Fruit fly (Drosophila melanogaster) whole organism, prepupa: ENCODE results near the gene CG8173.
A peak's percentile ranks its signal among the peaks of the same experiment; 100 is the strongest.

Experiments used
- Blimp-1 ChIP-seq: fragments of 200-800 bp; sonication (Bioruptor generic); optimal IDR thresholded peaks from 3 replicates; lab custom pipeline; 2017; ENCODE audit warnings: missing biosample characterization, missing genetic modification characterization, mild to moderate bottlenecking, moderate library complexity, missing genetic modification reagents
- CG10631 ChIP-seq: fragments of 200-800 bp; sonication (Bioruptor generic); optimal IDR thresholded peaks from 2 replicates; lab custom pipeline; 2016; ENCODE audit warnings: missing biosample characterization, missing genetic modification characterization
- CG10669 ChIP-seq: fragments of 200-800 bp; sonication (Bioruptor generic); optimal IDR thresholded peaks from 3 replicates; lab custom pipeline; 2018; ENCODE audit warnings: missing biosample characterization, mild to moderate bottlenecking, missing genetic modification characterization, moderate library complexity
- CG11294 ChIP-seq: fragments of 200-800 bp; sonication (Bioruptor generic); IDR thresholded peaks from 2 replicates; pipeline ENCODE4 v1.3.6; 2022; ENCODE audit warnings: missing biosample characterization, missing genetic modification characterization
- CG11902 ChIP-seq: fragments of 200-800 bp; sonication (Bioruptor generic); optimal IDR thresholded peaks from 3 replicates; lab custom pipeline; 2016; ENCODE audit warnings: missing biosample characterization, missing genetic modification characterization
- CG15336 ChIP-seq: fragments of 200-800 bp; sonication (Bioruptor generic); IDR thresholded peaks from 2 replicates; pipeline ENCODE4 v1.3.6; 2022; ENCODE audit warnings: missing biosample characterization, missing genetic modification characterization
- CG16779 ChIP-seq: fragments of 200-800 bp; sonication (Bioruptor generic); optimal IDR thresholded peaks from 3 replicates; lab custom pipeline; 2017; ENCODE audit warnings: missing biosample characterization, mild to moderate bottlenecking, missing genetic modification characterization
- CG31627 ChIP-seq: fragments of 200-800 bp; sonication (Bioruptor generic); optimal IDR thresholded peaks from 3 replicates; lab custom pipeline; 2016; ENCODE audit warnings: missing biosample characterization, missing genetic modification characterization
- CG32006 ChIP-seq: fragments of 200-800 bp; sonication (Bioruptor generic); optimal IDR thresholded peaks from 3 replicates; lab custom pipeline; 2017; ENCODE audit warnings: missing biosample characterization, mild to moderate bottlenecking, missing genetic modification characterization
- CG34406 ChIP-seq: fragments of 200-800 bp; sonication (Bioruptor generic); optimal IDR thresholded peaks from 3 replicates; lab custom pipeline; 2016; ENCODE audit warnings: missing biosample characterization, missing genetic modification characterization
- CG3919 ChIP-seq: fragments of 200-800 bp; sonication (Bioruptor generic); optimal IDR thresholded peaks from 3 replicates; lab custom pipeline; 2016; ENCODE audit warnings: missing biosample characterization, missing genetic modification characterization
- CG4318 ChIP-seq: fragments of 200-800 bp; sonication (Bioruptor generic); optimal IDR thresholded peaks from 3 replicates; lab custom pipeline; 2017; ENCODE audit warnings: missing biosample characterization, mild to moderate bottlenecking, missing genetic modification characterization
- CG6276 ChIP-seq: fragments of 200-800 bp; sonication (Bioruptor generic); optimal IDR thresholded peaks from 2 replicates; lab custom pipeline; 2017; ENCODE audit warnings: missing biosample characterization, mild to moderate bottlenecking, missing genetic modification characterization
- CG6792 ChIP-seq: fragments of 200-800 bp; sonication (Bioruptor generic); optimal IDR thresholded peaks from 3 replicates; lab custom pipeline; 2016; ENCODE audit warnings: missing biosample characterization, missing genetic modification characterization
- CG6808 ChIP-seq: fragments of 200-800 bp; sonication (Bioruptor generic); optimal IDR thresholded peaks from 3 replicates; lab custom pipeline; 2017; ENCODE audit warnings: missing biosample characterization, missing genetic modification characterization, mild to moderate bottlenecking, moderate library complexity, missing genetic modification reagents
- CG6854 ChIP-seq: fragments of 200-800 bp; sonication (Bioruptor generic); optimal IDR thresholded peaks from 2 replicates; lab custom pipeline; 2017; ENCODE audit warnings: missing biosample characterization, mild to moderate bottlenecking, missing genetic modification characterization
- CG7368 ChIP-seq: fragments of 200-800 bp; sonication (Bioruptor generic); optimal IDR thresholded peaks from 3 replicates; lab custom pipeline; 2016; ENCODE audit warnings: missing biosample characterization, missing genetic modification characterization
- CG8119 ChIP-seq: fragments of 200-800 bp; sonication (Bioruptor generic); IDR thresholded peaks from 3 replicates; pipeline ENCODE4 v1.3.6; 2022; ENCODE audit warnings: missing biosample characterization, missing genetic modification characterization
- CG8319 ChIP-seq: fragments of 200-800 bp; sonication (Bioruptor generic); optimal IDR thresholded peaks from 3 replicates; lab custom pipeline; 2016; ENCODE audit warnings: missing biosample characterization, missing genetic modification characterization
- CG8632 ChIP-seq: fragments of 200-800 bp; sonication (Bioruptor generic); optimal IDR thresholded peaks from 3 replicates; lab custom pipeline; 2016; ENCODE audit warnings: missing biosample characterization, missing genetic modification characterization
- CG9139 ChIP-seq: fragments of 200-800 bp; sonication (Bioruptor generic); optimal IDR thresholded peaks from 3 replicates; lab custom pipeline; 2017; ENCODE audit warnings: missing biosample characterization, mild to moderate bottlenecking, missing genetic modification characterization
- Eip75B ChIP-seq: fragments of 200-800 bp; sonication (Bioruptor generic); optimal IDR thresholded peaks from 3 replicates; lab custom pipeline; 2016; ENCODE audit warnings: missing biosample characterization, missing genetic modification characterization
- Eip93F ChIP-seq: fragments of 200-800 bp; sonication (Bioruptor generic); optimal IDR thresholded peaks from 2 replicates; lab custom pipeline; 2016; ENCODE audit warnings: missing biosample characterization, mild to moderate bottlenecking, missing genetic modification characterization
- Ets21C ChIP-seq: fragments of 200-800 bp; sonication (Bioruptor generic); optimal IDR thresholded peaks from 3 replicates; lab custom pipeline; 2016; ENCODE audit warnings: missing biosample characterization, missing genetic modification characterization
- Ets96B ChIP-seq: fragments of 200-800 bp; optimal IDR thresholded peaks from 2 replicates; lab custom pipeline; 2019; ENCODE audit warnings: missing biosample characterization, mild to moderate bottlenecking, missing genetic modification characterization, moderate library complexity
- Gug ChIP-seq: fragments of 200-800 bp; sonication (Bioruptor generic); IDR thresholded peaks from 2 replicates; pipeline ENCODE4 v1.3.6; 2022; ENCODE audit warnings: missing biosample characterization, missing genetic modification characterization
- Hr38 ChIP-seq: sonication (Bioruptor generic); optimal IDR thresholded peaks from 2 replicates; lab custom pipeline; 2016; ENCODE audit warnings: missing biosample characterization, missing genetic modification characterization
- Hr39 ChIP-seq: fragments of 200-800 bp; sonication (Bioruptor generic); optimal IDR thresholded peaks from 2 replicates; lab custom pipeline; 2016; ENCODE audit warnings: missing biosample characterization, missing genetic modification characterization
- Hr4 ChIP-seq: fragments of 200-800 bp; sonication (Bioruptor generic); optimal IDR thresholded peaks from 3 replicates; lab custom pipeline; 2016; ENCODE audit warnings: missing biosample characterization, missing genetic modification characterization
- Lpt ChIP-seq: fragments of 200-800 bp; sonication (Bioruptor generic); optimal IDR thresholded peaks from 3 replicates; lab custom pipeline; 2016; ENCODE audit warnings: missing biosample characterization, missing genetic modification characterization
- OdsH ChIP-seq: fragments of 200-800 bp; sonication (Bioruptor generic); optimal IDR thresholded peaks from 3 replicates; lab custom pipeline; 2016; ENCODE audit warnings: missing biosample characterization, missing genetic modification characterization
- Smox ChIP-seq: fragments of 200-800 bp; sonication (Bioruptor generic); optimal IDR thresholded peaks from 3 replicates; lab custom pipeline; 2016; ENCODE audit warnings: missing biosample characterization, missing genetic modification characterization
- Sox14 ChIP-seq: fragments of 200-800 bp; sonication (Bioruptor generic); optimal IDR thresholded peaks from 3 replicates; lab custom pipeline; 2016; ENCODE audit warnings: missing biosample characterization, missing genetic modification characterization
- Sox15 ChIP-seq: fragments of 200-800 bp; sonication (Bioruptor generic); optimal IDR thresholded peaks from 3 replicates; lab custom pipeline; 2016; ENCODE audit warnings: missing biosample characterization, missing genetic modification characterization
- acj6 ChIP-seq: fragments of 200-800 bp; sonication (Bioruptor generic); optimal IDR thresholded peaks from 3 replicates; lab custom pipeline; 2016; ENCODE audit warnings: missing biosample characterization, missing genetic modification characterization
- cyc ChIP-seq: fragments of 200-800 bp; sonication (Bioruptor generic); optimal IDR thresholded peaks from 3 replicates; lab custom pipeline; 2016; ENCODE audit warnings: missing biosample characterization, missing genetic modification characterization
- dac ChIP-seq: fragments of 200-800 bp; sonication (Bioruptor generic); optimal IDR thresholded peaks from 2 replicates; lab custom pipeline; 2017; ENCODE audit warnings: missing biosample characterization, mild to moderate bottlenecking, missing genetic modification characterization
- dsx ChIP-seq: fragments of 200-800 bp; optimal IDR thresholded peaks from 3 replicates; lab custom pipeline; 2019; ENCODE audit warnings: missing biosample characterization, mild to moderate bottlenecking, missing genetic modification characterization, moderate library complexity; ENCODE audit not compliant: poor library complexity, severe bottlenecking
- eg ChIP-seq: fragments of 200-800 bp; sonication (Bioruptor generic); IDR thresholded peaks from 3 replicates; pipeline ENCODE4 v1.3.6; 2022; ENCODE audit warnings: missing biosample characterization, missing genetic modification characterization
- esn ChIP-seq: fragments of 200-800 bp; sonication (Bioruptor generic); optimal IDR thresholded peaks from 2 replicates; lab custom pipeline; 2016; ENCODE audit warnings: missing biosample characterization, mild to moderate bottlenecking, missing genetic modification characterization, moderate library complexity
- fd59A ChIP-seq: fragments of 200-800 bp; sonication (Bioruptor generic); optimal IDR thresholded peaks from 2 replicates; lab custom pipeline; 2017; ENCODE audit warnings: missing biosample characterization, mild to moderate bottlenecking, missing genetic modification characterization, missing genetic modification reagents
- fd85E ChIP-seq: fragments of 200-800 bp; sonication (Bioruptor generic); optimal IDR thresholded peaks from 3 replicates; lab custom pipeline; 2016; ENCODE audit warnings: missing biosample characterization, missing genetic modification characterization
- fkh ChIP-seq: fragments of 200-800 bp; sonication (Bioruptor generic); optimal IDR thresholded peaks from 3 replicates; lab custom pipeline; 2017; ENCODE audit warnings: missing biosample characterization, mild to moderate bottlenecking, missing genetic modification characterization, moderate library complexity
- lz ChIP-seq: fragments of 200-800 bp; sonication (Bioruptor generic); optimal IDR thresholded peaks from 3 replicates; lab custom pipeline; 2016; ENCODE audit warnings: missing biosample characterization, missing genetic modification characterization
- net ChIP-seq: fragments of 200-800 bp; sonication (Bioruptor generic); optimal IDR thresholded peaks from 3 replicates; lab custom pipeline; 2016; ENCODE audit warnings: missing biosample characterization, missing genetic modification characterization
- pdm3 ChIP-seq: fragments of 200-800 bp; sonication (Bioruptor generic); optimal IDR thresholded peaks from 3 replicates; lab custom pipeline; 2016; ENCODE audit warnings: missing biosample characterization, missing genetic modification characterization
- salr ChIP-seq, 2 experiments: fragments of 200-800 bp; sonication (Bioruptor generic); optimal IDR thresholded peaks; 3 replicates each; lab custom pipeline; 2016 to 2018; ENCODE audit warnings: missing biosample characterization in 2 of 2, missing genetic modification characterization in 2 of 2, mild to moderate bottlenecking in 1 of 2
- spab ChIP-seq: fragments of 200-800 bp; sonication (Bioruptor generic); optimal IDR thresholded peaks from 2 replicates; lab custom pipeline; 2017; ENCODE audit warnings: missing biosample characterization, mild to moderate bottlenecking, missing genetic modification characterization, missing genetic modification reagents
- svp ChIP-seq: fragments of 200-800 bp; sonication (Bioruptor generic); peaks from one replicate; lab custom pipeline; 2016; ENCODE audit warnings: missing biosample characterization, missing genetic modification characterization
- topi ChIP-seq: fragments of 200-800 bp; sonication (Bioruptor generic); optimal IDR thresholded peaks from 3 replicates; lab custom pipeline; 2016; ENCODE audit warnings: missing biosample characterization, missing genetic modification characterization
- vri ChIP-seq: fragments of 200-800 bp; sonication (Bioruptor generic); optimal IDR thresholded peaks from 3 replicates; lab custom pipeline; 2016; ENCODE audit warnings: missing biosample characterization, mild to moderate bottlenecking, missing genetic modification characterization

CG8173 gene

DNA sequence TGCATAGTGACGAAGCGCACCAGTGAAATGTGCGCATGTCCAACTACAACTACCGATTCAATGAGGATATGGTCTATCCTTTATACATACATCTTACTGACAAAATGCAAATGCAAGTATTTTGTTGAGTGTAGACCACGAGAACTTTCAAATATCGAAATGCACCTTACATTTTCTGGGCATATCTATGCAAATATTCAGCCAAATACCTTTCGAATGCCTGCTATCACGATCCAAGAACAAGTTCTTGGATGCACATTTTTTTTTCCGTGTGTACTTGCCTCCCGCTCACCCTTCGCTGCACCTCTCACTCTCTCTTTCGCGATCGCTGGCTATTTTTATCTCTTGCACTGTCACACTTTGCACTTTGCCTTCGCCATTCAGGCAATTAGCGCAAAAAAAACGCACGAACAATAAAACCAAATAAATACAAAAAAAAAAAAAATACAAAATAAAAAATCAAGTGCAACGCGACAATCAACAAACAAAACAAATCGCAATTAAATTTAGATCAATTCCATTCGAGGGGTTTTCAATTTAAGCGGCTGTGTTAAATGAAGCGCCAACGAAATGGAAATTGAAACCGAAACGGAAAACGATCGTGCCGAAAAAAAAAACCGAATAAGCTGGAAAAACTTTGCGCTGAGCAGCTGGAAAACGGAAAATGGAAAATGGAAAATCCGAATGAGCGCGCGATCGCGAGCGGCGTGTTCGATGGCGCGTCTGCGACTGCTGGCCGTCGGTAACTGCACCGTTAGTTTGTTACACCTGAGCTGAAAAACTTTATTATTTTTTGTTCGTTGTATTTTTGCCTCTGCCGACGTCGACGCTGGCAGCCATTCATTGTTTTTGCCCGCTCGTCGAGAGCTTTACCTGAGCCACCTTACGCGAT, 15.2 kb downstream of the CG8173 start:
- peak; percentile 20 for TF ChIP-seq CG6808 (GFP tag; lab: Kevin White, UChicago)
- TF ChIP-seq CG11902 (GFP tag; lab: Kevin White, UChicago), result no peak
- no peak for TF ChIP-seq Sox14 (GFP tag; lab: Kevin White, UChicago)
- peak; percentile 13 for TF ChIP-seq acj6 (GFP tag; lab: Kevin White, UChicago)
- no peak for TF ChIP-seq CG4318 (GFP tag; lab: Kevin White, UChicago)
- TF ChIP-seq CG10669 (GFP tag; lab: Kevin White, UChicago), result peak; percentile 8
- peak; percentile 9 for TF ChIP-seq dac
- TF ChIP-seq CG3919, result no peak
- TF ChIP-seq CG9139 (GFP tag; lab: Kevin White, UChicago), result peak; percentile 17
- TF ChIP-seq topi, result no peak
- no peak for TF ChIP-seq CG6276
- TF ChIP-seq spab (GFP tag; lab: Kevin White, UChicago), result no peak
- no peak for TF ChIP-seq Hr38
- no peak for TF ChIP-seq cyc
- TF ChIP-seq OdsH, result no peak
- TF ChIP-seq dsx (GFP tag; lab: Kevin White, UChicago), result no peak
- no peak for TF ChIP-seq Ets21C (GFP tag; lab: Kevin White, UChicago)
- TF ChIP-seq Eip93F (GFP tag; lab: Kevin White, UChicago), result no peak
- no peak for TF ChIP-seq Eip75B (GFP tag; lab: Kevin White, UChicago)
- TF ChIP-seq Hr4, result peak; percentile 40
- TF ChIP-seq esn (GFP tag; lab: Kevin White, UChicago), result no peak
- TF ChIP-seq Sox15 (GFP tag; lab: Kevin White, UChicago), result no peak
- no peak for TF ChIP-seq fkh (GFP tag; lab: Kevin White, UChicago)
- TF ChIP-seq CG8319 (GFP tag; lab: Kevin White, UChicago), result no peak
- TF ChIP-seq CG15336 (GFP tag; lab: Robert Waterston, UW), result no peak
- peak; percentile 42 for TF ChIP-seq CG32006
- TF ChIP-seq CG31627, result no peak
- no peak for TF ChIP-seq fd59A
- TF ChIP-seq CG11294 (GFP tag; lab: Robert Waterston, UW), result no peak
- TF ChIP-seq CG6854, result no peak
- no peak for TF ChIP-seq CG6792 (GFP tag; lab: Kevin White, UChicago)
- peak; percentile 60 for TF ChIP-seq svp
- no peak for TF ChIP-seq Smox
- no peak for TF ChIP-seq vri (GFP tag; lab: Kevin White, UChicago)
- TF ChIP-seq fd85E (GFP tag; lab: Kevin White, UChicago), result no peak
- TF ChIP-seq CG7368 (GFP tag; lab: Kevin White, UChicago), result no peak
- TF ChIP-seq Ets96B (tag; lab: Kevin White, UChicago), result peak; percentile 4
- no peak for TF ChIP-seq salr (GFP tag; optimal IDR thresholded peaks at IDR 0.05; lab: Kevin White, UChicago)
- no peak for TF ChIP-seq Hr39 (GFP tag; lab: Kevin White, UChicago)
- no peak for TF ChIP-seq CG8632 (GFP tag; lab: Kevin White, UChicago)
- TF ChIP-seq pdm3 (GFP tag; lab: Kevin White, UChicago), result peak; percentile 11
- no peak for TF ChIP-seq Blimp-1 (GFP tag; lab: Kevin White, UChicago)
- no peak for TF ChIP-seq Lpt
- peak; percentile 11 for TF ChIP-seq net (GFP tag; lab: Kevin White, UChicago)
- TF ChIP-seq Gug, result peak; percentile 33; the same call in 1 of the 2 replicates
- no peak for TF ChIP-seq CG16779
- TF ChIP-seq lz, result no peak
- no peak for TF ChIP-seq CG10631 (GFP tag; lab: Kevin White, UChicago)
- TF ChIP-seq CG8119 (GFP tag; lab: Robert Waterston, UW), result peak; percentile 51
- TF ChIP-seq CG34406 (GFP tag; lab: Kevin White, UChicago), result no peak
- peak; percentile 58; the same call in 2 of the 3 replicates for TF ChIP-seq eg
